Fruit fly (Drosophila melanogaster) whole organism, prepupa: ENCODE results near the gene CG31650.

ENCODE experiments used
- Eip78C ChIP-seq: fragments of 200-800 bp; sonication (Bioruptor generic); peaks from one replicate; lab custom pipeline; 2016; ENCODE audit warnings: missing biosample characterization, missing genetic modification characterization
- Gug ChIP-seq: fragments of 200-800 bp; sonication (Bioruptor generic); IDR thresholded peaks from 2 replicates; pipeline ENCODE4 v1.3.6; 2022; ENCODE audit warnings: missing biosample characterization, missing genetic modification characterization
- Sox102F ChIP-seq: fragments of 200-800 bp; sonication (Bioruptor generic); optimal IDR thresholded peaks from 2 replicates; lab custom pipeline; 2016; ENCODE audit warnings: missing biosample characterization, mild to moderate bottlenecking, missing genetic modification characterization
- dsx ChIP-seq: fragments of 200-800 bp; optimal IDR thresholded peaks from 3 replicates; lab custom pipeline; 2019; ENCODE audit warnings: missing biosample characterization, mild to moderate bottlenecking, missing genetic modification characterization, moderate library complexity; ENCODE audit not compliant: poor library complexity, severe bottlenecking
- svp ChIP-seq: fragments of 200-800 bp; sonication (Bioruptor generic); peaks from one replicate; lab custom pipeline; 2016; ENCODE audit warnings: missing biosample characterization, missing genetic modification characterization

DNA sequence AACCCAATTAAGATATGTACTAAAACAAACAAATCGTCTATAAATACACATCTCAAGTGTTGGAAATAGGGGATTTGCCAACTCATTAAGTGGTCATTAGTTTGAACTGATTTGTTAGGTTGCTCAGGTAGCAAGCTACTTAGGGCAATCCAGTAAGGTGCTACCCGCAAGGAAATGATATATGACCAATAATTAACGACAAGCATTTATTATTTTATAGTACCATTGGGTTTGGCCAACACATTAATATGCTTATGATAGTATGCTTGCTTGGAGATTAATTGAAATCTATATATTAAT lies 48.7 kb downstream of the CG31650 start:
- no peak for TF ChIP-seq svp (GFP tag; lab: Kevin White, UChicago)
- TF ChIP-seq dsx, result no peak
- TF ChIP-seq Sox102F, result no peak
- TF ChIP-seq Eip78C, result no peak
- no peak for TF ChIP-seq Gug (GFP tag; lab: Robert Waterston, UW)
